Worm (Caenorhabditis elegans) whole organism, late embryonic: Measurements from ENCODE around the gene C34E10.12.

Experiments used
- dmd-4 ChIP-seq: sonication (generic microtip); optimal IDR thresholded peaks from 2 replicates; lab custom pipeline; 2016; ENCODE audit warnings: borderline replicate concordance, missing genetic modification characterization, missing compliant biosample characterization
- eyg-1 ChIP-seq: sonication (generic microtip); optimal IDR thresholded peaks from 2 replicates; lab custom pipeline; 2016; ENCODE audit warnings: missing genotype, missing genetic modification characterization, missing compliant biosample characterization
- fkh-6 ChIP-seq: sonication (generic microtip); optimal IDR thresholded peaks from 2 replicates; lab custom pipeline; 2016; ENCODE audit warnings: missing genetic modification characterization, missing compliant biosample characterization
- pha-2 ChIP-seq: sonication (generic microtip); optimal IDR thresholded peaks from 2 replicates; lab custom pipeline; 2017; ENCODE audit warnings: mild to moderate bottlenecking, missing genetic modification characterization, missing compliant biosample characterization
- rnt-1 ChIP-seq: sonication (generic microtip); optimal IDR thresholded peaks from 2 replicates; lab custom pipeline; 2016; ENCODE audit warnings: missing genetic modification characterization, missing compliant biosample characterization
- unc-42 ChIP-seq: sonication (generic microtip); optimal IDR thresholded peaks from 2 replicates; lab custom pipeline; 2016; ENCODE audit warnings: missing genotype, missing genetic modification characterization, missing compliant biosample characterization

- no peak for TF ChIP-seq pha-2 (tag; lab: Kevin White, UChicago)
- no peak for TF ChIP-seq fkh-6 (tag; lab: Kevin White, UChicago)
- TF ChIP-seq dmd-4, result no peak
- no peak for TF ChIP-seq rnt-1 (tag; lab: Kevin White, UChicago)
- no peak for TF ChIP-seq unc-42
- TF ChIP-seq eyg-1 (tag; lab: Kevin White, UChicago), result no peak
These were observed 2.4 kb downstream of the C34E10.12 start, which contains the start of gene nex-1 for ce11 chrIII:5225321-5225720.
